Fruit fly (Drosophila melanogaster): ENCODE measurements around the gene Tdrd3.

Tdrd3 gene

dm6 chr3L:14780187-14780586 lies 6.4 kb upstream of the Tdrd3 start (continued):
- TF ChIP-seq CG17568 (GFP tag; optimal IDR thresholded peaks at IDR 0.05) (peak; percentile 68), dmrt99B (tag; optimal IDR thresholded peaks at IDR 0.05) (peak; percentile 33), CG2120 (GFP tag; optimal IDR thresholded peaks at IDR 0.05) (no peak), ase (GFP tag; IDR thresholded peaks at IDR 0.05) (no peak), CG12659 (GFP tag; optimal IDR thresholded peaks at IDR 0.05) (peak; percentile 15), CG12236 (GFP tag; optimal IDR thresholded peaks at IDR 0.05) (peak; percentile 46), CG4328 (GFP tag; optimal IDR thresholded peaks at IDR 0.05) (peak; percentile 43), Hr78 (GFP tag; optimal IDR thresholded peaks at IDR 0.05) (no peak), CG13123 (GFP tag; optimal IDR thresholded peaks at IDR 0.05) (peak; percentile 34), z (GFP tag; IDR thresholded peaks at IDR 0.05) (0 out of 3 replicates have a peak, but pooled peaks have one; percentile 12), CG18262 (tag; optimal IDR thresholded peaks at IDR 0.05) (no peak), chn (GFP tag; optimal IDR thresholded peaks at IDR 0.05) (no peak), CG2129 (GFP tag; IDR thresholded peaks at IDR 0.05; ENCODE audit: partially characterized antibody) (no peak), emc (GFP tag; optimal IDR thresholded peaks at IDR 0.05) (no peak), Neu2 (GFP tag; optimal IDR thresholded peaks at IDR 0.05; ENCODE audit: borderline replicate concordance) (no peak), CG8359 (GFP tag; optimal IDR thresholded peaks at IDR 0.05; ENCODE audit: borderline replicate concordance) (peak; percentile 54), sens-2 (GFP tag; IDR thresholded peaks at IDR 0.05) (no peak), ken (GFP tag; IDR thresholded peaks at IDR 0.05) (no peak), CHES-1-like (GFP tag; optimal IDR thresholded peaks at IDR 0.05) (peak; percentile 20), CG7963 (GFP tag; IDR thresholded peaks at IDR 0.05; ENCODE audit: partially characterized antibody) (no peak), tx (GFP tag; optimal IDR thresholded peaks at IDR 0.05) (no peak), CG4707 (GFP tag; optimal IDR thresholded peaks at IDR 0.05) (peak; percentile 42), CG3163 (GFP tag; optimal IDR thresholded peaks at IDR 0.05) (no peak), pita (GFP tag; optimal IDR thresholded peaks at IDR 0.05) (no peak), Usf (GFP tag; optimal IDR thresholded peaks at IDR 0.05) (no peak), CG15696 (tag; optimal IDR thresholded peaks at IDR 0.05) (peak; percentile 55), slou (GFP tag; optimal IDR thresholded peaks at IDR 0.05) (no peak), ranshi (GFP tag; IDR thresholded peaks at IDR 0.05) (peak; percentile 21; the same call in 1 of the 2 replicates), Poxn (GFP tag; IDR thresholded peaks at IDR 0.05) (no peak), CG4820 (GFP tag; optimal IDR thresholded peaks at IDR 0.05) (no peak), sc (optimal IDR thresholded peaks at IDR 0.05) (no peak), sc (GFP tag; optimal IDR thresholded peaks at IDR 0.05) (peak; percentile 49), kah (GFP tag; optimal IDR thresholded peaks at IDR 0.05) (peak; percentile 39), Awh (GFP tag; IDR thresholded peaks at IDR 0.05) (peak; percentile 64; the same call in 1 of the 2 replicates), pho (GFP tag; optimal IDR thresholded peaks at IDR 0.05) (no peak), ci (GFP tag; IDR thresholded peaks at IDR 0.05) (peak; percentile 61; the same call in 2 of the 3 replicates), Bteb2 (GFP tag; optimal IDR thresholded peaks at IDR 0.05) (no peak), unpg (GFP tag; optimal IDR thresholded peaks at IDR 0.05) (peak; percentile 23), D19A (tag; optimal IDR thresholded peaks at IDR 0.05) (peak; percentile 12), stwl (tag; optimal IDR thresholded peaks at IDR 0.05) (no peak), CG6765 (GFP tag; optimal IDR thresholded peaks at IDR 0.05) (peak; percentile 44), CG34376 (GFP tag; optimal IDR thresholded peaks at IDR 0.05) (peak; percentile 44), zen2 (GFP tag; IDR thresholded peaks at IDR 0.05; ENCODE audit: partially characterized antibody) (no peak), Antp (GFP tag; optimal IDR thresholded peaks at IDR 0.05) (no peak), hbn (GFP tag; IDR thresholded peaks at IDR 0.05; ENCODE audit: partially characterized antibody) (no peak), CG13287 (GFP tag; IDR thresholded peaks at IDR 0.05; ENCODE audit: partially characterized antibody) (no peak), Taf1 (GFP tag; IDR thresholded peaks at IDR 0.05) (no peak), ab (GFP tag; optimal IDR thresholded peaks at IDR 0.05) (no peak), Dll (GFP tag; IDR thresholded peaks at IDR 0.05; ENCODE audit: partially characterized antibody) (no peak), MESR4 (GFP tag; optimal IDR thresholded peaks at IDR 0.05) (no peak), Doc2 (GFP tag; IDR thresholded peaks at IDR 0.05) (no peak)
